Fruit fly (Drosophila melanogaster): Measurements from ENCODE around the gene Elovl7.

Gene Elovl7

DNA sequence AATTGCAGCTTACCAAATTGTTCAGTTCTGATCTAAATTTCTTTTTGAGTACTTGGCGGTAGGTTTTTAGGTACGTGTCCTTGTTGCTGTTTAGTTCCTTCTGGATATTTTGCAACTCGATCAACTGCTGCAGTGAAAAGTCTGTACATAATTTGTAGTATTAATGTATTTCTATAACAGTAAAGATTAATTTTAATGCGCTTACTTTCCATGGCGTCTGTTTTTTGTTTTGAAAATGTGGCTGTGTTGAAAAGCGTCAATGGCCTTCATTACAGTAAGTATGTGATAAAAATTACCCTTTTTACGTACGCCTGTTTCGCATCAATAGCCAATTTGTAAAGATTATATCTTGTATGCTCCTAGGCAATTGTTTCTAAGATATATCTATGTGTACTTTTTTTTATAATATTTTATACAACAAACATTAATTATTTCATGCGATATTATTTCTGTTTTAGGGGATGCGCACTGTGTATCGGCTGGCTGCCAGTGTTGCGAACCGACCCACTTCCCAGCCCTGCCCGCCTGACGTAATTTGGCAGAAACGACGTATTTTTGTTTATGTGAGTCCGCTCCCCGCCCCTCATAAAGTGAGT is 5.5 kb upstream of the Elovl7 start, which contains the start of the genes Kmn2 and CG2698 (continued):
- TF ChIP-seq CG17359 (tag; optimal IDR thresholded peaks at IDR 0.05) (peak; percentile 96), CG10565 (GFP tag; optimal IDR thresholded peaks at IDR 0.05) (peak; percentile 77), eve (GFP tag; optimal IDR thresholded peaks at IDR 0.05) (no peak), Sox102F (GFP tag; optimal IDR thresholded peaks at IDR 0.05) (peak; percentile 94), btn (GFP tag; optimal IDR thresholded peaks at IDR 0.05) (no peak), Elba2 (GFP tag; optimal IDR thresholded peaks at IDR 0.05) (peak; percentile 78), CG11093 (GFP tag; IDR thresholded peaks at IDR 0.05) (peak; percentile 98), tio (GFP tag; optimal IDR thresholded peaks at IDR 0.05) (peak; percentile 95), Hand (GFP tag; optimal IDR thresholded peaks at IDR 0.05) (peak; percentile 88), odd (GFP tag; optimal IDR thresholded peaks at IDR 0.05) (peak; percentile 90), HLH4C (GFP tag; IDR thresholded peaks at IDR 0.05; ENCODE audit: partially characterized antibody) (no peak; the same call in 1 of the 3 replicates), CG8089 (GFP tag; optimal IDR thresholded peaks at IDR 0.05) (peak; percentile 38), sob (GFP tag; IDR thresholded peaks at IDR 0.05) (peak; percentile 99), gcm (GFP tag; optimal IDR thresholded peaks at IDR 0.05) (peak; percentile 93), CG12104 (GFP tag; optimal IDR thresholded peaks at IDR 0.05) (peak; percentile 92), CG1792 (GFP tag; optimal IDR thresholded peaks at IDR 0.05) (peak; percentile 71), CG32772 (GFP tag; IDR thresholded peaks at IDR 0.05) (peak; percentile 98), Ravus (GFP tag; IDR thresholded peaks at IDR 0.05) (peak; percentile 94), ERR (GFP tag; optimal IDR thresholded peaks at IDR 0.05) (peak; percentile 14), CG10431 (GFP tag; optimal IDR thresholded peaks at IDR 0.05) (peak; percentile 89)

DNA sequence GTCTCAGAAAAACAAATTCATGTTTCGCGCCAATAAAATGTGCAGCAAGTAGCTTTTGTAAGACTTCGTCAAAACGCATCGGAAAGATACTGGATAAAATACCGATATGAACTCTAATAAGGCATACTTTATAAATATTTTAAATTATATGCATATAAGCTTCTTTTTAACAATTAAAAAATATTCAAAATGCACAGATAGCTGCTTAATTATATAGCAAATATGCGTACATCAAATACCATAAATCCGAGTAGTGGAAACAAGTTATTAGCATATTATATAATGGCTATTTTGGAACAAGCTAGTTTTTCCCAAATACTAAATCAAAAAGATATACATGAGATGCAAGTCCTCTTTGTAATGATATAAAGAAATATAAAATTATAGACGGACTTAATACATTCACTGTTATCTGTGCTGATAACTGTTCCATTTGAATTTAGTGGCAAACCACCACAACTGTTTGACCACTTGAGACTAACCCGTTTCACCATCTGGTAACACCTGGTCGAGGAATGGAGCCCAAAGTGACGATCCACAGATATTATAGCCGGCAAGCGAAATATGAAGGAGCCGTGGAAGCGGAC is 4.0 kb upstream of the Elovl7 start, which contains the start of gene PIG-H:
PIG-H (plus strand) TSS at position 303 of the 587 bp plus-strand sequence.
- TF ChIP-seq al (GFP tag; IDR thresholded peaks at IDR 0.05) (no peak), lilli (GFP tag; optimal IDR thresholded peaks at IDR 0.05) (peak; percentile 26), CG10267 (tag; optimal IDR thresholded peaks at IDR 0.05) (peak; percentile 19), CG7928 (GFP tag; optimal IDR thresholded peaks at IDR 0.05) (no peak), CG31441 (GFP tag; IDR thresholded peaks at IDR 0.05) (peak; percentile 40; the same call in 1 of the 2 replicates), CG11504 (tag; optimal IDR thresholded peaks at IDR 0.05) (peak; percentile 37), CG15514 (GFP tag; optimal IDR thresholded peaks at IDR 0.05) (peak; percentile 5), Hsf (GFP tag; optimal IDR thresholded peaks at IDR 0.05) (peak; percentile 9), hb (GFP tag; IDR thresholded peaks at IDR 0.05; ENCODE audit: partially characterized antibody) (0 out of 3 replicates have a peak, but pooled peaks have one; percentile 16), CG17361 (GFP tag; IDR thresholded peaks at IDR 0.05) (peak; percentile 56; the same call in 2 of the 3 replicates), CG2120 (GFP tag; optimal IDR thresholded peaks at IDR 0.05) (peak; percentile 4), btn (GFP tag; optimal IDR thresholded peaks at IDR 0.05) (no peak), CG3847 (GFP tag; IDR thresholded peaks at IDR 0.05) (0 out of 2 replicates have a peak, but pooled peaks have one; percentile 33), stwl (tag; optimal IDR thresholded peaks at IDR 0.05) (peak; percentile 28), D19A (tag; optimal IDR thresholded peaks at IDR 0.05) (peak; percentile 9), YL-1 (GFP tag; optimal IDR thresholded peaks at IDR 0.05) (peak; percentile 74), tna (GFP tag; IDR thresholded peaks at IDR 0.05; ENCODE audit: partially characterized antibody) (no peak), Fer1 (GFP tag; optimal IDR thresholded peaks at IDR 0.05) (no peak), E2f2 (GFP tag; IDR thresholded peaks at IDR 0.05) (peak; percentile 96), Nf-YC (tag; optimal IDR thresholded peaks at IDR 0.05) (peak; percentile 36), Abd-B (GFP tag; optimal IDR thresholded peaks at IDR 0.05) (peak; percentile 11), pzg (GFP tag; optimal IDR thresholded peaks at IDR 0.05) (peak; percentile 60), CG30403 (GFP tag; optimal IDR thresholded peaks at IDR 0.05) (peak; percentile 2), luna (GFP tag; optimal IDR thresholded peaks at IDR 0.05) (no peak), CG13424 (tag; optimal IDR thresholded peaks at IDR 0.05) (peak; percentile 6), tup (GFP tag; optimal IDR thresholded peaks at IDR 0.05) (no peak), CG7357 (GFP tag; IDR thresholded peaks at IDR 0.05) (peak; percentile 88), sens (GFP tag) (peak; percentile 51), Med (GFP tag) (peak; percentile 59), crc (GFP tag; optimal IDR thresholded peaks at IDR 0.05) (no peak)

Measured in whole organism, embryonic.